Worm (Caenorhabditis elegans): ENCODE measurements around the gene gpa-1.

Gene gpa-1

DNA sequence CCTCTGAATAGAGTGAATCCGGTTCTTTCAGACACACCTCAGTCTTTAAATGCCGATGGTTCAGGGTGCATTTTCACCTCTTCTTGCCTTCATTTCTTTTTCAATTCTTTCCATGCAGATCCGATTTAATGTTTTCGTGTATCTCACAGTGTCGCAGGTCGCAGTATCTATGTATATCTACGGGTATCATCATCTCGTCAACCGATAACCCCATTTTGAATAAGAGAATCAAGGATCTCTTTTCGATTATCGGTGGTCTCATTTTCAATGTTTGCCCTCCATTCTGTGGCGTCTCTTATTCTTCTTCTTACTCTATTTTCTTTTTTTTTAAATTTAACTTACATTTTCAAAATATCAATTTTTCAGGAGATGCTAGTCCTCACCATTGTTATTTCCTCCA lies 43.5 kb upstream of the gpa-1 start, which contains the start of gene T19B10.2:
Gene T19B10.2, plus strand, starts transcription at position 367 of the 400 bp plus-strand sequence.
- TF ChIP-seq bed-1 (GFP tag; IDR thresholded peaks at IDR 0.05) (no peak), repo-1 (tag; optimal IDR thresholded peaks at IDR 0.05) (no peak), lsy-27 (tag; optimal IDR thresholded peaks at IDR 0.05; ENCODE audit: borderline replicate concordance, insufficient read depth) (no peak), lag-1 (GFP tag; IDR thresholded peaks at IDR 0.05) (no peak), F10E7.11 (tag; optimal IDR thresholded peaks at IDR 0.05) (no peak), egrh-3 (GFP tag; IDR thresholded peaks at IDR 0.05) (no peak), aptf-3 (GFP tag; IDR thresholded peaks at IDR 0.05) (no peak), F49E8.2 (tag; optimal IDR thresholded peaks at IDR 0.05; ENCODE audit: insufficient read depth) (no peak), ceh-27 (GFP tag; optimal IDR thresholded peaks at IDR 0.05) (no peak), sdz-38 (tag; optimal IDR thresholded peaks at IDR 0.05) (no peak), cebp-1 (GFP tag; IDR thresholded peaks at IDR 0.05) (no peak), cebp-1 (tag; optimal IDR thresholded peaks at IDR 0.05) (no peak), bed-2 (GFP tag; IDR thresholded peaks at IDR 0.05) (no peak), fkh-3 (tag; optimal IDR thresholded peaks at IDR 0.05) (no peak), F55B11.4 (tag; optimal IDR thresholded peaks at IDR 0.05; ENCODE audit: borderline replicate concordance, insufficient read depth) (no peak), ceh-100 (GFP tag; IDR thresholded peaks at IDR 0.05) (no peak), lin-35 (GFP tag; optimal IDR thresholded peaks at IDR 0.05) (no peak)

DNA sequence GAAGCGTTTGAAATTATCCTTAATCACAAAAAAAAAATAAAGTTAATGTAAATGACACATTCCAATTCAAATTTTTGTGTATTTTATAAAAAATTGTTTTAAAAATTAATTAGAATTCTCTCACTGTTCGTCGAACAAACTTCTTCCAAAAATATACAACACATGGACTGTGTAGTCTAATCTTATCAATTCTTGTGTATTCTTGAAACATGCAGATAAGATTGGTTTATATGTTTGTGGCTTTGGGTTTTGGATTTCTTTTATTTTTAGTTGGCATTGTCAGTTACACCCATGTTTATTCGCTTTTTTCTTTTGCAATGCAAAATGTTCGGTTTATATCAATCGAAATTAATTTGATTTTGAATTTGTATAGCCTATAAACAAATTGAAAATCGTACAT lies 42.9 kb upstream of the gpa-1 start:
- no peak for TF ChIP-seq pha-4 (tag; optimal IDR thresholded peaks at IDR 0.05)
- TF ChIP-seq mxl-1 (tag; optimal IDR thresholded peaks at IDR 0.05) = no peak
- no peak for TF ChIP-seq C06A6.2 (GFP tag; conservative IDR thresholded peaks at IDR 0.05)
- no peak for TF ChIP-seq nfya-2 (GFP tag; IDR thresholded peaks at IDR 0.05)
- TF ChIP-seq ccch-3 (GFP tag; optimal IDR thresholded peaks at IDR 0.05) = no peak
- TF ChIP-seq cebp-1 (GFP tag; IDR thresholded peaks at IDR 0.05) = no peak
- TF ChIP-seq cebp-1 (tag; optimal IDR thresholded peaks at IDR 0.05) = no peak
- no peak for TF ChIP-seq ztf-22 (GFP tag; optimal IDR thresholded peaks at IDR 0.05)
- no peak for TF ChIP-seq gei-17 (GFP tag; optimal IDR thresholded peaks at IDR 0.05)
- no peak for TF ChIP-seq rcor-1 (GFP tag; IDR thresholded peaks at IDR 0.05)

DNA sequence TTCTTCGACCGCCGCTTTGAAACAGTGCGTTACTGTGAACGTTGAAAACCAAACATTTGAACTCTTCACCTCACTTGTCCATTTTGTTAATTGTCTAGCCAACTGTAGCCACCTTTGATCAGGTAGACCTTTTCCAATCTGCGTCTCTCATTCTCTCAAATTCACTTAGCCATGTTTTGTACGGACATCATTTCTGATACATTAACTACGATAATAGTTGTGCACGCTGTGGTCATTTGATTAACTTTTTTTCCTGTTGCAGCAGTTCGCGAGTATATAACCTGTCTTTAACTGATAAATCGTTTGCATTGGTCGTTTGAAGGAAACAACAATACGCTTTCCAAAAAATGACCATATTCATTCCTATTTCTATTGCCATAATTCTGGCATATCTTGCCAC lies 39.9 kb upstream of the gpa-1 start, which contains the start of gene cyp-29A2:
Gene cyp-29A2, plus strand, starts transcription at position 190 of the 400 bp plus-strand sequence.
- no peak for TF ChIP-seq ztf-25 (GFP tag; IDR thresholded peaks at IDR 0.05)
- no peak for TF ChIP-seq mes-4 (tag; optimal IDR thresholded peaks at IDR 0.05)
- TF ChIP-seq tbx-9 (tag; optimal IDR thresholded peaks at IDR 0.05; ENCODE audit: borderline replicate concordance) = no peak
- TF ChIP-seq Y53F4B.3 (GFP tag; IDR thresholded peaks at IDR 0.05) = no peak
- no peak for TF ChIP-seq F22D6.2 (tag; optimal IDR thresholded peaks at IDR 0.05)
- TF ChIP-seq somi-1 (GFP tag; optimal IDR thresholded peaks at IDR 0.05) = no peak
- TF ChIP-seq tlf-1 (GFP tag; optimal IDR thresholded peaks at IDR 0.05) = no peak
- TF ChIP-seq fkh-3 (tag; optimal IDR thresholded peaks at IDR 0.05) = no peak
- TF ChIP-seq rec-8 (tag; optimal IDR thresholded peaks at IDR 0.05) = no peak
- TF ChIP-seq repo-1 (tag; optimal IDR thresholded peaks at IDR 0.05) = no peak
- no peak for TF ChIP-seq B0019.2 (GFP tag; conservative IDR thresholded peaks at IDR 0.05)
- TF ChIP-seq attf-5 (GFP tag; optimal IDR thresholded peaks at IDR 0.05) = no peak
- no peak for TF ChIP-seq athp-1 (tag; optimal IDR thresholded peaks at IDR 0.05)
- no peak for TF ChIP-seq F10E7.11 (tag; optimal IDR thresholded peaks at IDR 0.05)
- no peak for TF ChIP-seq lir-1 (GFP tag; conservative IDR thresholded peaks at IDR 0.05)
- no peak for TF ChIP-seq hrde-1 (tag; optimal IDR thresholded peaks at IDR 0.05; ENCODE audit: borderline replicate concordance)
- no peak for TF ChIP-seq nfya-1 (tag; optimal IDR thresholded peaks at IDR 0.05; ENCODE audit: borderline replicate concordance, insufficient read depth)
- TF ChIP-seq ztf-18 (tag; optimal IDR thresholded peaks at IDR 0.05) = no peak
- TF ChIP-seq lsl-1 (GFP tag; optimal IDR thresholded peaks at IDR 0.05) = no peak
